Worm (Caenorhabditis elegans) whole organism, mixed stage, embryonic: ENCODE data around the gene nas-10.

Source experiments
- M03D4.4 ChIP-seq: sonication (generic microtip); optimal IDR thresholded peaks from 2 replicates; lab custom pipeline; 2017; ENCODE audit warnings: mild to moderate bottlenecking, missing genetic modification characterization, missing compliant biosample characterization
- bed-3 ChIP-seq: fragments of 200-800 bp; sonication (Bioruptor generic); optimal IDR thresholded peaks from 3 replicates; lab custom pipeline; 2018; ENCODE audit warnings: mild to moderate bottlenecking, missing genetic modification characterization, moderate library complexity, missing compliant biosample characterization
- blmp-1 ChIP-seq: fragments of 150-350 bp; optimal IDR thresholded peaks from 2 replicates; lab custom pipeline; 2014; ENCODE audit warnings: missing biosample characterization, missing genetic modification characterization
- ceh-39 ChIP-seq: fragments of 150-350 bp; optimal IDR thresholded peaks from 2 replicates; lab custom pipeline; 2014; ENCODE audit warnings: missing biosample characterization, missing genetic modification characterization
- ceh-43 ChIP-seq: fragments of 200-800 bp; sonication (Bioruptor generic); optimal IDR thresholded peaks from 2 replicates; lab custom pipeline; 2018; ENCODE audit warnings: mild to moderate bottlenecking, missing genetic modification characterization, moderate library complexity, missing compliant biosample characterization
- ceh-83 ChIP-seq: fragments of 200-800 bp; sonication (Bioruptor generic); optimal IDR thresholded peaks from 2 replicates; lab custom pipeline; 2018; ENCODE audit warnings: mild to moderate bottlenecking, missing genetic modification characterization, missing compliant biosample characterization
- ces-1 ChIP-seq: fragments of 150-350 bp; optimal IDR thresholded peaks from 2 replicates; lab custom pipeline; 2014; ENCODE audit warnings: missing biosample characterization, missing genetic modification reagents, missing genetic modification characterization
- drap-1 ChIP-seq: fragments of 200-800 bp; sonication (Bioruptor generic); optimal IDR thresholded peaks from 3 replicates; lab custom pipeline; 2018; ENCODE audit warnings: mild to moderate bottlenecking, missing genetic modification characterization, missing compliant biosample characterization
- elt-1 ChIP-seq: sonication (generic microtip); optimal IDR thresholded peaks from 2 replicates; lab custom pipeline; 2017; ENCODE audit warnings: missing genetic modification characterization, mild to moderate bottlenecking, missing compliant biosample characterization, antibody characterized with exemption, moderate library complexity, borderline replicate concordance; ENCODE audit not compliant: insufficient read depth
- elt-3 ChIP-seq: fragments of 150-350 bp; optimal IDR thresholded peaks from 2 replicates; lab custom pipeline; 2014; ENCODE audit warnings: missing biosample characterization, missing genetic modification characterization
- ham-2 ChIP-seq: fragments of 200-800 bp; sonication (Bioruptor generic); optimal IDR thresholded peaks from 2 replicates; lab custom pipeline; 2018; ENCODE audit warnings: mild to moderate bottlenecking, missing genetic modification characterization, missing compliant biosample characterization
- hlh-1 ChIP-seq: fragments of 150-350 bp; optimal IDR thresholded peaks from 2 replicates; lab custom pipeline; 2014; ENCODE audit warnings: missing biosample characterization, missing genetic modification reagents, missing genetic modification characterization
- lin-13 ChIP-seq: fragments of 150-350 bp; optimal IDR thresholded peaks from 2 replicates; lab custom pipeline; 2014; ENCODE audit warnings: missing biosample characterization, missing genetic modification characterization
- lin-32 ChIP-seq: fragments of 200-800 bp; sonication (Bioruptor generic); optimal IDR thresholded peaks from 2 replicates; lab custom pipeline; 2018; ENCODE audit warnings: mild to moderate bottlenecking, missing genetic modification characterization, missing compliant biosample characterization
- lsy-2 ChIP-seq: fragments of 150-350 bp; optimal IDR thresholded peaks from 2 replicates; lab custom pipeline; 2014; ENCODE audit warnings: missing biosample characterization, missing genetic modification characterization
- mab-5 ChIP-seq: fragments of 150-350 bp; optimal IDR thresholded peaks from 2 replicates; lab custom pipeline; 2014; ENCODE audit warnings: missing biosample characterization, missing genetic modification characterization
- mep-1 ChIP-seq: fragments of 150-350 bp; optimal IDR thresholded peaks from 2 replicates; lab custom pipeline; 2017; ENCODE audit warnings: missing biosample characterization, missing genetic modification reagents, missing genetic modification characterization, inconsistent platforms
- mls-2 ChIP-seq: sonication (generic microtip); optimal IDR thresholded peaks from 2 replicates; lab custom pipeline; 2016; ENCODE audit warnings: mild to moderate bottlenecking, missing genetic modification characterization, moderate library complexity, missing compliant biosample characterization
- nhr-12 ChIP-seq: fragments of 150-350 bp; optimal IDR thresholded peaks from 2 replicates; lab custom pipeline; 2014; ENCODE audit warnings: missing biosample characterization, missing genetic modification characterization
- nhr-2 ChIP-seq: fragments of 150-350 bp; optimal IDR thresholded peaks from 2 replicates; lab custom pipeline; 2014; ENCODE audit warnings: missing biosample characterization, missing genetic modification characterization
- nhr-237 ChIP-seq: fragments of 150-350 bp; optimal IDR thresholded peaks from 2 replicates; lab custom pipeline; 2014; ENCODE audit warnings: missing biosample characterization, missing genetic modification characterization
- nhr-76 ChIP-seq: sonication (generic microtip); optimal IDR thresholded peaks from 2 replicates; lab custom pipeline; 2017; ENCODE audit warnings: missing biosample characterization, missing genetic modification characterization
- sem-2 ChIP-seq: fragments of 200-800 bp; sonication (Bioruptor generic); optimal IDR thresholded peaks from 2 replicates; lab custom pipeline; 2018; ENCODE audit warnings: mild to moderate bottlenecking, missing genetic modification characterization, missing compliant biosample characterization
- sptf-1 ChIP-seq: sonication (generic microtip); optimal IDR thresholded peaks from 2 replicates; lab custom pipeline; 2017; ENCODE audit warnings: mild to moderate bottlenecking, missing genetic modification characterization, moderate library complexity, missing compliant biosample characterization
- tbx-8 ChIP-seq: fragments of 200-800 bp; sonication (Bioruptor generic); optimal IDR thresholded peaks from 2 replicates; lab custom pipeline; 2018; ENCODE audit warnings: mild to moderate bottlenecking, missing genetic modification characterization, moderate library complexity, missing compliant biosample characterization
- unc-120 ChIP-seq: sonication (generic microtip); optimal IDR thresholded peaks from 2 replicates; lab custom pipeline; 2017; ENCODE audit warnings: missing genetic modification characterization, missing compliant biosample characterization; ENCODE audit not compliant: poor library complexity, severe bottlenecking
- unc-39 ChIP-seq: fragments of 150-350 bp; optimal IDR thresholded peaks from 2 replicates; lab custom pipeline; 2014; ENCODE audit warnings: missing biosample characterization, missing genetic modification characterization
- unc-62 ChIP-seq: fragments of 150-350 bp; optimal IDR thresholded peaks from 2 replicates; lab custom pipeline; 2014; ENCODE audit warnings: missing biosample characterization, missing genetic modification reagents, missing genetic modification characterization
- zip-8 ChIP-seq: fragments of 150-350 bp; optimal IDR thresholded peaks from 2 replicates; lab custom pipeline; 2014; ENCODE audit warnings: missing biosample characterization, missing genetic modification characterization
- ztf-11 ChIP-seq: fragments of 150-350 bp; optimal IDR thresholded peaks from 2 replicates; lab custom pipeline; 2014; ENCODE audit warnings: missing biosample characterization, missing genetic modification characterization

Gene nas-10

ce11 chrX:10989286-10989685 lies 26.0 kb upstream of the nas-10 start:
- no peak for TF ChIP-seq mep-1
- peak; percentile 78 for TF ChIP-seq zip-8 (tag; lab: Kevin White, UChicago)
- peak; percentile 16 for TF ChIP-seq ceh-83
- peak; percentile 76 for TF ChIP-seq hlh-1 (tag; lab: Kevin White, UChicago)
- TF ChIP-seq nhr-2 (tag; lab: Kevin White, UChicago), result peak; percentile 81

- no peak for TF ChIP-seq bed-3 (GFP tag; lab: Kevin White, UChicago)
- TF ChIP-seq ceh-83, result no peak
Observed at ce11 chrX:10982051-10982450, 18.7 kb upstream of the nas-10 start, which contains the start of gene ver-4. ver-4 (plus strand) TSS chrX:10982351.

ce11 chrX:10981374-10981773 lies 18.1 kb upstream of the nas-10 start:
- TF ChIP-seq M03D4.4, result no peak
- no peak for TF ChIP-seq ceh-83
- TF ChIP-seq mls-2, result no peak
- no peak for TF ChIP-seq sem-2 (GFP tag; lab: Kevin White, UChicago)
- TF ChIP-seq ceh-43, result no peak
- TF ChIP-seq lsy-2 (tag; lab: Kevin White, UChicago), result no peak
- TF ChIP-seq blmp-1, result no peak
- no peak for TF ChIP-seq nhr-12
- no peak for TF ChIP-seq ham-2 (GFP tag; lab: Kevin White, UChicago)
- TF ChIP-seq unc-120, result no peak
- no peak for TF ChIP-seq elt-3 (tag; lab: Kevin White, UChicago)
- no peak for TF ChIP-seq nhr-237 (tag; lab: Kevin White, UChicago)
- TF ChIP-seq mep-1, result no peak
- TF ChIP-seq mab-5, result no peak
- TF ChIP-seq drap-1 (GFP tag; lab: Kevin White, UChicago), result no peak
- no peak for TF ChIP-seq nhr-2 (tag; lab: Kevin White, UChicago)
- no peak for TF ChIP-seq unc-39 (tag; lab: Kevin White, UChicago)

ce11 chrX:10979186-10979585 lies 15.9 kb upstream of the nas-10 start, which contains the start of gene pxn-2:
pxn-2 (minus strand) TSS chrX:10979286.
- TF ChIP-seq ces-1 (GFP tag; lab: Kevin White, UChicago) (peak; percentile 38), mab-5 (no peak)

ce11 chrX:10976447-10977196 lies 13.3 kb upstream of the nas-10 start:
- TF ChIP-seq elt-1 (tag; lab: Kevin White, UChicago) (no peak), lin-32 (GFP tag; lab: Kevin White, UChicago) (no peak), sem-2 (GFP tag; lab: Kevin White, UChicago) (no peak), unc-62 (GFP tag; lab: Kevin White, UChicago) (no peak), bed-3 (GFP tag; lab: Kevin White, UChicago) (no peak), sptf-1 (tag; lab: Kevin White, UChicago) (no peak), nhr-12 (no peak), lin-13 (tag; lab: Kevin White, UChicago) (no peak), ztf-11 (tag; lab: Kevin White, UChicago) (no peak), drap-1 (GFP tag; lab: Kevin White, UChicago) (no peak), tbx-8 (no peak), mls-2 (no peak), nhr-76 (no peak)

ce11 chrX:10971118-10971517 lies 7.8 kb upstream of the nas-10 start:
- no peak for TF ChIP-seq ceh-43
- no peak for TF ChIP-seq zip-8 (tag; lab: Kevin White, UChicago)
- TF ChIP-seq unc-120, result no peak
- TF ChIP-seq ceh-39, result no peak
- TF ChIP-seq nhr-76, result no peak
- TF ChIP-seq unc-39 (tag; lab: Kevin White, UChicago), result no peak
- no peak for TF ChIP-seq sptf-1 (tag; lab: Kevin White, UChicago)
- TF ChIP-seq hlh-1 (tag; lab: Kevin White, UChicago), result no peak
- no peak for TF ChIP-seq tbx-8
